Fruit fly (Drosophila melanogaster) whole organism, embryonic: Measurements from ENCODE around the gene CG18577.

Experiments
- Ada2b ChIP-seq: fragments of 200-800 bp; sonication (Bioruptor generic); IDR thresholded peaks from 2 replicates; pipeline ENCODE4 v1.3.6; 2022; ENCODE audit warnings: missing biosample characterization, missing genetic modification characterization
- Aef1 ChIP-seq: fragments of 200-800 bp; sonication (Bioruptor generic); IDR thresholded peaks from 3 replicates; pipeline ENCODE4 v1.3.6; 2022; ENCODE audit warnings: missing biosample characterization, missing genetic modification characterization
- Atf-2 ChIP-seq: fragments of 200-800 bp; sonication (Bioruptor generic); optimal IDR thresholded peaks from 2 replicates; lab custom pipeline; 2016; ENCODE audit warnings: missing biosample characterization, missing genetic modification characterization
- Atf6 ChIP-seq: fragments of 200-800 bp; sonication (Bioruptor generic); IDR thresholded peaks from 2 replicates; pipeline ENCODE4 v1.3.6; 2022; ENCODE audit warnings: missing biosample characterization, missing genetic modification characterization
- Blimp-1 ChIP-seq: fragments of 200-800 bp; sonication (Bioruptor generic); optimal IDR thresholded peaks from 3 replicates; lab custom pipeline; 2018; ENCODE audit warnings: missing biosample characterization, missing genetic modification characterization, mild to moderate bottlenecking, moderate library complexity, missing genetic modification reagents
- CG10209 ChIP-seq: fragments of 200-800 bp; sonication (Bioruptor generic); optimal IDR thresholded peaks from 3 replicates; lab custom pipeline; 2017; ENCODE audit warnings: missing biosample characterization, mild to moderate bottlenecking, missing genetic modification characterization, missing genetic modification reagents
- CG10979 ChIP-seq: fragments of 200-800 bp; sonication (Bioruptor generic); optimal IDR thresholded peaks from 2 replicates; lab custom pipeline; 2018; ENCODE audit warnings: missing biosample characterization, mild to moderate bottlenecking, missing genetic modification characterization, moderate library complexity
- CG11504 ChIP-seq: fragments of 200-800 bp; sonication (Bioruptor generic); optimal IDR thresholded peaks from 3 replicates; lab custom pipeline; 2019; ENCODE audit warnings: missing biosample characterization, mild to moderate bottlenecking, missing genetic modification characterization, moderate library complexity
- CG11560 ChIP-seq: fragments of 200-800 bp; sonication (Bioruptor generic); IDR thresholded peaks from 3 replicates; pipeline ENCODE4 v1.3.6; 2022; ENCODE audit warnings: missing biosample characterization, missing genetic modification characterization
- CG11723 ChIP-seq: fragments of 200-800 bp; sonication (Bioruptor generic); optimal IDR thresholded peaks from 2 replicates; lab custom pipeline; 2017; ENCODE audit warnings: missing biosample characterization, mild to moderate bottlenecking, missing genetic modification characterization
- CG12104 ChIP-seq: fragments of 200-800 bp; sonication (Bioruptor generic); optimal IDR thresholded peaks from 3 replicates; lab custom pipeline; 2016; ENCODE audit warnings: missing biosample characterization, missing genetic modification characterization
- CG1233 ChIP-seq: fragments of 200-800 bp; sonication (Bioruptor generic); optimal IDR thresholded peaks from 4 replicates; lab custom pipeline; 2018; ENCODE audit warnings: missing biosample characterization, mild to moderate bottlenecking, missing genetic modification characterization
- CG13287 ChIP-seq: fragments of 200-800 bp; sonication (Bioruptor generic); IDR thresholded peaks from 2 replicates; pipeline ENCODE4 v1.3.6; 2022; ENCODE audit warnings: missing biosample characterization, missing genetic modification characterization; ENCODE audit not compliant: partially characterized antibody
- CG13624 ChIP-seq: fragments of 200-800 bp; sonication (Bioruptor generic); optimal IDR thresholded peaks from 2 replicates; lab custom pipeline; 2016; ENCODE audit warnings: missing biosample characterization, missing genetic modification characterization
- CG14441 ChIP-seq: fragments of 200-800 bp; sonication (Bioruptor generic); IDR thresholded peaks from 2 replicates; pipeline ENCODE4 v1.3.6; 2022; ENCODE audit warnings: missing biosample characterization, missing genetic modification characterization
- CG16779 ChIP-seq: fragments of 200-800 bp; sonication (Bioruptor generic); IDR thresholded peaks from 2 replicates; pipeline ENCODE4 v1.3.6; 2022; ENCODE audit warnings: missing biosample characterization, missing genetic modification characterization
- CG17186 ChIP-seq: fragments of 200-800 bp; sonication (Bioruptor generic); optimal IDR thresholded peaks from 3 replicates; lab custom pipeline; 2017; ENCODE audit warnings: missing biosample characterization, missing genetic modification reagents, missing genetic modification characterization
- CG18619 ChIP-seq: fragments of 200-800 bp; sonication (Bioruptor generic); optimal IDR thresholded peaks from 3 replicates; lab custom pipeline; 2017; ENCODE audit warnings: missing biosample characterization, mild to moderate bottlenecking, missing genetic modification characterization
- CG3726 ChIP-seq: fragments of 200-800 bp; sonication (Bioruptor generic); IDR thresholded peaks from 3 replicates; pipeline ENCODE4, ENCODE4 v1.3.6; 2022; ENCODE audit warnings: missing biosample characterization, missing genetic modification characterization
- CG42726 ChIP-seq: fragments of 200-800 bp; sonication (Bioruptor generic); IDR thresholded peaks from 2 replicates; pipeline ENCODE4 v1.3.6; 2022; ENCODE audit warnings: missing biosample characterization, missing genetic modification characterization; ENCODE audit not compliant: partially characterized antibody
- CG6813 ChIP-seq: fragments of 200-800 bp; sonication (Bioruptor generic); optimal IDR thresholded peaks from 2 replicates; lab custom pipeline; 2017; ENCODE audit warnings: missing biosample characterization, missing genetic modification characterization, mild to moderate bottlenecking, moderate library complexity, missing genetic modification reagents
- CG6854 ChIP-seq: fragments of 200-800 bp; sonication (Bioruptor generic); optimal IDR thresholded peaks from 3 replicates; lab custom pipeline; 2017; ENCODE audit warnings: missing biosample characterization, mild to moderate bottlenecking, missing genetic modification characterization
- CG7745 ChIP-seq: fragments of 200-800 bp; sonication (Bioruptor generic); optimal IDR thresholded peaks from 2 replicates; lab custom pipeline; 2018; ENCODE audit warnings: missing biosample characterization, mild to moderate bottlenecking, missing genetic modification characterization, moderate library complexity
- D19B ChIP-seq: fragments of 200-800 bp; sonication (Bioruptor generic); optimal IDR thresholded peaks from 2 replicates; lab custom pipeline; 2017; ENCODE audit warnings: missing biosample characterization, mild to moderate bottlenecking, missing genetic modification characterization
- Dfd ChIP-seq, 2 experiments: fragments of >200 bp; optimal IDR thresholded peaks; 2 replicates each; lab custom pipeline; 2017; ENCODE audit warnings: missing biosample characterization in 2 of 2, missing genetic modification characterization in 2 of 2
- Doc3 ChIP-seq: fragments of 200-800 bp; sonication (Bioruptor generic); IDR thresholded peaks from 3 replicates; pipeline ENCODE4 v1.3.6; 2022; ENCODE audit warnings: missing biosample characterization, missing genetic modification characterization; ENCODE audit not compliant: partially characterized antibody
- ERR ChIP-seq: fragments of 200-800 bp; sonication (Bioruptor generic); optimal IDR thresholded peaks from 2 replicates; lab custom pipeline; 2016; ENCODE audit warnings: missing biosample characterization, missing genetic modification characterization
- GATAe ChIP-seq: fragments of 200-800 bp; sonication (Bioruptor generic); conservative IDR thresholded peaks from 2 replicates; pipeline ENCODE4 v1.3.6; 2022; ENCODE audit warnings: missing biosample characterization, missing genetic modification characterization
- Gsc ChIP-seq: fragments of 200-800 bp; sonication (Bioruptor generic); IDR thresholded peaks from 2 replicates; pipeline ENCODE4 v1.3.6; 2022; ENCODE audit warnings: missing biosample characterization, missing genetic modification characterization
- Hand ChIP-seq: fragments of 200-800 bp; sonication (Bioruptor generic); optimal IDR thresholded peaks from 2 replicates; lab custom pipeline; 2017; ENCODE audit warnings: mild to moderate bottlenecking, missing biosample characterization, missing genetic modification reagents, missing genetic modification characterization
- MBD-R2 ChIP-seq: fragments of 200-800 bp; sonication (Bioruptor generic); IDR thresholded peaks from 2 replicates; pipeline ENCODE4 v1.3.6; 2022; ENCODE audit warnings: missing biosample characterization, missing genetic modification characterization
- Mes4 ChIP-seq: fragments of 200-800 bp; sonication (Bioruptor generic); optimal IDR thresholded peaks from 2 replicates; lab custom pipeline; 2016; ENCODE audit warnings: missing biosample characterization, missing genetic modification characterization
- Nf-YC ChIP-seq: fragments of 200-800 bp; optimal IDR thresholded peaks from 3 replicates; lab custom pipeline; 2019; ENCODE audit warnings: missing biosample characterization, mild to moderate bottlenecking, missing genetic modification characterization, moderate library complexity
- NfI ChIP-seq: fragments of 200-800 bp; sonication (Bioruptor generic); optimal IDR thresholded peaks from 3 replicates; lab custom pipeline; 2018; ENCODE audit warnings: missing biosample characterization, mild to moderate bottlenecking, missing genetic modification characterization, moderate library complexity
- Oli ChIP-seq: fragments of 200-800 bp; sonication (Bioruptor generic); optimal IDR thresholded peaks from 2 replicates; lab custom pipeline; 2018; ENCODE audit warnings: missing biosample characterization, mild to moderate bottlenecking, missing genetic modification characterization, moderate library complexity
- Six4 ChIP-seq: fragments of 200-800 bp; sonication (Bioruptor generic); optimal IDR thresholded peaks from 2 replicates; lab custom pipeline; 2016; ENCODE audit warnings: missing biosample characterization, missing genetic modification characterization
- Ssrp ChIP-seq: fragments of 200-800 bp; sonication (Bioruptor generic); optimal IDR thresholded peaks from 2 replicates; lab custom pipeline; 2018; ENCODE audit warnings: missing biosample characterization, mild to moderate bottlenecking, missing genetic modification characterization, moderate library complexity
- ab ChIP-seq: fragments of 200-800 bp; sonication (Bioruptor generic); optimal IDR thresholded peaks from 2 replicates; lab custom pipeline; 2016; ENCODE audit warnings: missing biosample characterization, missing genetic modification characterization
- aop ChIP-seq: fragments of 200-800 bp; sonication (Bioruptor generic); IDR thresholded peaks from 2 replicates; pipeline ENCODE4 v1.3.6; 2022; ENCODE audit warnings: missing biosample characterization, missing genetic modification characterization
- bcd ChIP-seq: fragments of 200-800 bp; sonication (Bioruptor generic); optimal IDR thresholded peaks from 2 replicates; lab custom pipeline; 2017; ENCODE audit warnings: missing biosample characterization, mild to moderate bottlenecking, missing genetic modification characterization
- btn ChIP-seq: fragments of 200-800 bp; sonication (Bioruptor generic); optimal IDR thresholded peaks from 2 replicates; lab custom pipeline; 2016; ENCODE audit warnings: missing biosample characterization, missing genetic modification characterization
- cad ChIP-seq: fragments of >200 bp; optimal IDR thresholded peaks from 2 replicates; lab custom pipeline; 2017; ENCODE audit warnings: missing biosample characterization, missing genetic modification characterization
- caup ChIP-seq: fragments of 200-800 bp; sonication (Bioruptor generic); optimal IDR thresholded peaks from 3 replicates; lab custom pipeline; 2017; ENCODE audit warnings: missing biosample characterization, mild to moderate bottlenecking, missing genetic modification characterization, moderate library complexity; ENCODE audit not compliant: severe bottlenecking
- ewg ChIP-seq: fragments of 200-800 bp; sonication (Bioruptor generic); optimal IDR thresholded peaks from 3 replicates; lab custom pipeline; 2017; ENCODE audit warnings: mild to moderate bottlenecking, missing biosample characterization, missing genetic modification reagents, missing genetic modification characterization
- gro ChIP-seq: fragments of 200-800 bp; sonication (Bioruptor generic); optimal IDR thresholded peaks from 2 replicates; lab custom pipeline; 2016; ENCODE audit warnings: missing biosample characterization, missing genetic modification characterization
- jing ChIP-seq: fragments of 200-800 bp; sonication (Bioruptor generic); optimal IDR thresholded peaks from 2 replicates; lab custom pipeline; 2018; ENCODE audit warnings: missing biosample characterization, mild to moderate bottlenecking, missing genetic modification characterization
- run ChIP-seq: fragments of 200-800 bp; sonication (Bioruptor generic); optimal IDR thresholded peaks from 3 replicates; lab custom pipeline; 2018; ENCODE audit warnings: missing biosample characterization, mild to moderate bottlenecking, missing genetic modification characterization
- sens ChIP-seq: fragments of 200-800 bp; sonication (Bioruptor generic); peaks from one replicate; lab custom pipeline; 2016; ENCODE audit warnings: missing biosample characterization, missing genetic modification characterization
- tgo ChIP-seq: fragments of 200-800 bp; sonication (Bioruptor generic); IDR thresholded peaks from 3 replicates; pipeline ENCODE4 v1.3.6; 2022; ENCODE audit warnings: missing biosample characterization, missing genetic modification characterization
- tin ChIP-seq: fragments of 200-800 bp; sonication (Bioruptor generic); optimal IDR thresholded peaks from 3 replicates; lab custom pipeline; 2016; ENCODE audit warnings: missing biosample characterization, missing genetic modification characterization

Gene CG18577

DNA sequence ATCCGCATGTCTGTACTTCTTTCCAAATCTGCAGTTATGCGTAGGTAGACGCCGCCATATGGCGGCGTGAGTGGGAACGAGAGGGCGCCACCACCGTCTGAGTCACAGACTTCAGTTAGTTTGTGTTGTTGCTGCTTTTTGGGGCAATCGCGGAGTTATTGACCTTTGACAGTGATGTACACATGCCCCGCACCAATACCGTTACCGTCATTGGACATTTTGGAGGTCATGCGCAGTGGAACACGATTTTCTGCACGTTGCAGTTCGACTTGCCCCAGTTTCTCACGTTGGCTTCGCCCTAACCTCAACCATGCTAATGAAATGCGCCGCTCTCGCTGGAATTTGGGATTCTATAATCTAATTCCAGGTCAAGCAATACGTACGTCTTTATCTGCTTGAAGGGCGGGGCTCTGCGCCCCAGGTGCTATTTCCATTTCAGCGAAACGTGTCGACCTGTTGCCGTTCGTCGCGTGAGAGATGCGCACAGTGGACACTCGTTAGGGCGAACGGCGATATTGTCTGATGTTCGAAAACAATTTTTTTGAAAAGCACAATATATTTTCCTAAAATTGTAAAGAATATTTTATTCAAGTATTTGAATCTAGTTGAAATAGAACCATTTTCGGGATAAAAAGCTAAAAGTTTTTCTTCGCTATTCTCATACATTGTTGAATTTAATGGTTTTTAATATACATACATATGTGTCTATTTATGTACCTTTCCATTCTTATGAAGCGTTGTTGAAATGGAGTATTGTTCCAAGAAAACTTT lies 15.6 kb downstream of the CG18577 start (continued):
- TF ChIP-seq CG42726 (GFP tag; lab: Robert Waterston, UW) (no peak), Ada2b (GFP tag; lab: Robert Waterston, UW) (peak; percentile 73), CG3726 (peak; percentile 53; the same call in 1 of the 3 replicates), Nf-YC (peak; percentile 71), tgo (GFP tag; lab: Robert Waterston, UW) (peak; percentile 79), Atf-2 (GFP tag; lab: Kevin White, UChicago) (peak; percentile 48), Doc3 (GFP tag; lab: Robert Waterston, UW) (no peak; the same call in 2 of the 3 replicates), ewg (GFP tag; lab: Kevin White, UChicago) (peak; percentile 95), jing (GFP tag; lab: Kevin White, UChicago) (no peak), Hand (GFP tag; lab: Kevin White, UChicago) (no peak), CG6854 (GFP tag; lab: Kevin White, UChicago) (peak; percentile 9), CG10209 (peak; percentile 57), tin (GFP tag; lab: Kevin White, UChicago) (peak; percentile 73), Ssrp (tag; lab: Kevin White, UChicago) (peak; percentile 62), Six4 (GFP tag; lab: Kevin White, UChicago) (peak; percentile 60), cad (GFP tag; lab: Kevin White, UChicago) (no peak), Blimp-1 (GFP tag; lab: Kevin White, UChicago) (peak; percentile 56), aop (GFP tag; lab: Robert Waterston, UW) (no peak), ab (GFP tag; lab: Kevin White, UChicago) (no peak), Dfd (GFP tag; optimal IDR thresholded peaks at IDR 0.05; lab: Kevin White, UChicago) (no peak), bcd (GFP tag; lab: Kevin White, UChicago) (peak; percentile 62), Mes4 (peak; percentile 54), CG11504 (tag; lab: Kevin White, UChicago) (peak; percentile 73), GATAe (no peak), caup (peak; percentile 56), Gsc (GFP tag; lab: Robert Waterston, UW) (no peak), Oli (tag; lab: Kevin White, UChicago) (peak; percentile 58), sens (GFP tag; lab: Kevin White, UChicago) (peak; percentile 92), Atf6 (peak; percentile 73)

- TF ChIP-seq ERR (GFP tag; lab: Kevin White, UChicago) (no peak), CG10979 (tag; lab: Kevin White, UChicago) (peak; percentile 48), CG11723 (GFP tag; lab: Kevin White, UChicago) (no peak), CG1233 (peak; percentile 46), CG14441 (GFP tag; lab: Robert Waterston, UW) (0 out of 2 replicates have a peak, but pooled peaks have one; percentile 23), CG11560 (tag; lab: Robert Waterston, UW) (no peak), CG17186 (GFP tag; lab: Kevin White, UChicago) (no peak), btn (GFP tag; lab: Kevin White, UChicago) (no peak), Aef1 (GFP tag; lab: Robert Waterston, UW) (peak; percentile 49; the same call in 2 of the 3 replicates), CG12104 (GFP tag; lab: Kevin White, UChicago) (peak; percentile 20), NfI (GFP tag; lab: Kevin White, UChicago) (peak; percentile 67), MBD-R2 (GFP tag; lab: Robert Waterston, UW) (peak; percentile 77), CG7745 (tag; lab: Kevin White, UChicago) (no peak), CG13287 (GFP tag; lab: Robert Waterston, UW) (no peak), CG16779 (no peak), D19B (GFP tag; lab: Kevin White, UChicago) (peak; percentile 64), run (tag; lab: Kevin White, UChicago) (no peak), gro (no peak), CG13624 (GFP tag; lab: Kevin White, UChicago) (peak; percentile 11), CG6813 (GFP tag; lab: Kevin White, UChicago) (no peak), CG18619 (GFP tag; lab: Kevin White, UChicago) (peak; percentile 62)
Measured at dm6 chr3R:11214449-11214950, 18.6 kb downstream of the CG18577 start, which contains the start of gene ZnT86D. TSS of gene ZnT86D (minus strand) at chr3R:11214539.
